Fruit fly (Drosophila melanogaster) whole organism, embryonic: ENCODE measurements around the gene CG1143.

Source experiments
- Atf3 ChIP-seq: fragments of 200-800 bp; sonication (Bioruptor generic); optimal IDR thresholded peaks from 3 replicates; lab custom pipeline; 2016; ENCODE audit warnings: missing biosample characterization, missing genetic modification characterization
- Bdp1 ChIP-seq: fragments of 200-800 bp; sonication (Bioruptor generic); optimal IDR thresholded peaks from 3 replicates; lab custom pipeline; 2016; ENCODE audit warnings: missing biosample characterization, missing genetic modification characterization
- Bgb ChIP-seq: fragments of 200-800 bp; sonication (Bioruptor generic); IDR thresholded peaks from 2 replicates; pipeline ENCODE4 v1.3.6; 2022; ENCODE audit warnings: missing biosample characterization, missing genetic modification characterization; ENCODE audit not compliant: partially characterized antibody
- CG10565 ChIP-seq: fragments of 200-800 bp; sonication (Bioruptor generic); optimal IDR thresholded peaks from 3 replicates; lab custom pipeline; 2016; ENCODE audit warnings: missing biosample characterization, mild to moderate bottlenecking, missing genetic modification characterization
- CG10959 ChIP-seq: fragments of 200-800 bp; sonication (Bioruptor generic); IDR thresholded peaks from 2 replicates; pipeline ENCODE4 v1.3.6; 2022; ENCODE audit warnings: missing biosample characterization, missing genetic modification characterization
- CG11504 ChIP-seq: fragments of 200-800 bp; sonication (Bioruptor generic); optimal IDR thresholded peaks from 3 replicates; lab custom pipeline; 2019; ENCODE audit warnings: missing biosample characterization, mild to moderate bottlenecking, missing genetic modification characterization, moderate library complexity
- CG12236 ChIP-seq: fragments of 200-800 bp; sonication (Bioruptor generic); optimal IDR thresholded peaks from 2 replicates; lab custom pipeline; 2016; ENCODE audit warnings: missing biosample characterization, missing genetic modification characterization
- CG14014 ChIP-seq: fragments of 200-800 bp; sonication (Bioruptor generic); IDR thresholded peaks from 2 replicates; pipeline ENCODE4 v1.3.6; 2022; ENCODE audit warnings: missing biosample characterization, missing genetic modification characterization
- CG18764 ChIP-seq: fragments of 200-800 bp; sonication (Bioruptor generic); optimal IDR thresholded peaks from 3 replicates; lab custom pipeline; 2016; ENCODE audit warnings: missing biosample characterization, missing genetic modification characterization
- CG2116 ChIP-seq: fragments of 200-800 bp; sonication (Bioruptor generic); optimal IDR thresholded peaks from 3 replicates; lab custom pipeline; 2018; ENCODE audit warnings: missing biosample characterization, mild to moderate bottlenecking, missing genetic modification characterization
- CG42726 ChIP-seq: fragments of 200-800 bp; sonication (Bioruptor generic); IDR thresholded peaks from 2 replicates; pipeline ENCODE4 v1.3.6; 2022; ENCODE audit warnings: missing biosample characterization, missing genetic modification characterization; ENCODE audit not compliant: partially characterized antibody
- CG4424 ChIP-seq: fragments of 200-800 bp; sonication (Bioruptor generic); optimal IDR thresholded peaks from 3 replicates; lab custom pipeline; 2016; ENCODE audit warnings: missing biosample characterization, missing genetic modification characterization
- CG4617 ChIP-seq: fragments of 200-800 bp; sonication (Bioruptor generic); optimal IDR thresholded peaks from 3 replicates; lab custom pipeline; 2016; ENCODE audit warnings: missing biosample characterization, missing genetic modification characterization, borderline replicate concordance
- CG4820 ChIP-seq: fragments of 200-800 bp; sonication (Bioruptor generic); optimal IDR thresholded peaks from 3 replicates; lab custom pipeline; 2016; ENCODE audit warnings: missing biosample characterization, missing genetic modification characterization
- CG6683 ChIP-seq: fragments of 200-800 bp; sonication (Bioruptor generic); optimal IDR thresholded peaks from 2 replicates; lab custom pipeline; 2017; ENCODE audit warnings: missing biosample characterization, mild to moderate bottlenecking, missing genetic modification characterization, missing genetic modification reagents
- CG7786 ChIP-seq: fragments of 200-800 bp; sonication (Bioruptor generic); optimal IDR thresholded peaks from 2 replicates; lab custom pipeline; 2016; ENCODE audit warnings: missing biosample characterization, missing genetic modification characterization
- CG8924 ChIP-seq: fragments of 200-800 bp; optimal IDR thresholded peaks from 3 replicates; lab custom pipeline; 2019; ENCODE audit warnings: missing biosample characterization, mild to moderate bottlenecking, missing genetic modification characterization, moderate library complexity
- CTCF ChIP-seq: fragments of 200-800 bp; sonication (Bioruptor generic); optimal IDR thresholded peaks from 2 replicates; lab custom pipeline; 2017; ENCODE audit warnings: missing biosample characterization, mild to moderate bottlenecking, missing genetic modification characterization, moderate library complexity
- Chrac-16 ChIP-seq: fragments of 200-800 bp; sonication (Bioruptor generic); optimal IDR thresholded peaks from 3 replicates; lab custom pipeline; 2016; ENCODE audit warnings: missing biosample characterization, missing genetic modification characterization
- Dbx ChIP-seq: fragments of 200-800 bp; sonication (Bioruptor generic); IDR thresholded peaks from 3 replicates; pipeline ENCODE4 v1.3.6; 2022; ENCODE audit warnings: missing biosample characterization, missing genetic modification characterization
- Dll ChIP-seq: fragments of 200-800 bp; sonication (Bioruptor generic); IDR thresholded peaks from 4 replicates; pipeline ENCODE4 v1.3.6; 2022; ENCODE audit warnings: missing biosample characterization, missing genetic modification characterization; ENCODE audit not compliant: partially characterized antibody
- E2f1 ChIP-seq: fragments of 200-800 bp; sonication (Bioruptor generic); IDR thresholded peaks from 2 replicates; pipeline ENCODE4 v1.3.6; 2022; ENCODE audit warnings: missing biosample characterization, missing genetic modification characterization
- E2f2 ChIP-seq: fragments of 200-800 bp; sonication (Bioruptor generic); IDR thresholded peaks from 2 replicates; pipeline ENCODE4 v1.3.6; 2022; ENCODE audit warnings: missing biosample characterization, missing genetic modification characterization
- Ets97D ChIP-seq: fragments of 200-800 bp; sonication (Bioruptor generic); optimal IDR thresholded peaks from 3 replicates; lab custom pipeline; 2016; ENCODE audit warnings: missing biosample characterization, missing genetic modification characterization
- Gug ChIP-seq: fragments of 200-800 bp; sonication (Bioruptor generic); IDR thresholded peaks from 4 replicates; pipeline ENCODE4 v1.3.6; 2022; ENCODE audit warnings: missing biosample characterization, missing genetic modification characterization
- HLH54F ChIP-seq: fragments of 200-800 bp; sonication (Bioruptor generic); optimal IDR thresholded peaks from 3 replicates; lab custom pipeline; 2016; ENCODE audit warnings: missing biosample characterization, missing genetic modification characterization
- Hr78 ChIP-seq, 2 experiments: fragments of 200-800 bp in 1 of 2; fragments of >200 bp in 1 of 2; sonication (Bioruptor generic) in 1 of 2; optimal IDR thresholded peaks; 2 replicates each; lab custom pipeline; 2017 to 2019; ENCODE audit warnings: missing biosample characterization in 2 of 2, missing genetic modification characterization in 2 of 2, mild to moderate bottlenecking in 1 of 2, moderate library complexity in 1 of 2
- Lim3 ChIP-seq: fragments of 200-800 bp; sonication (Bioruptor generic); IDR thresholded peaks from 2 replicates; pipeline ENCODE4 v1.3.6; 2022; ENCODE audit warnings: missing biosample characterization, missing genetic modification characterization
- MBD-R2 ChIP-seq: fragments of 200-800 bp; sonication (Bioruptor generic); IDR thresholded peaks from 2 replicates; pipeline ENCODE4 v1.3.6; 2022; ENCODE audit warnings: missing biosample characterization, missing genetic modification characterization
- Mes4 ChIP-seq: fragments of 200-800 bp; sonication (Bioruptor generic); optimal IDR thresholded peaks from 2 replicates; lab custom pipeline; 2016; ENCODE audit warnings: missing biosample characterization, missing genetic modification characterization
- Mrtf ChIP-seq: fragments of 200-800 bp; sonication (Bioruptor generic); IDR thresholded peaks from 3 replicates; pipeline ENCODE4 v1.3.6; 2022; ENCODE audit warnings: missing biosample characterization, missing genetic modification characterization
- Myb ChIP-seq: fragments of 200-800 bp; sonication (Bioruptor generic); optimal IDR thresholded peaks from 2 replicates; lab custom pipeline; 2016; ENCODE audit warnings: missing biosample characterization, missing genetic modification characterization
- Neu2 ChIP-seq: fragments of 200-800 bp; sonication (Bioruptor generic); optimal IDR thresholded peaks from 3 replicates; lab custom pipeline; 2016; ENCODE audit warnings: missing biosample characterization, missing genetic modification characterization, borderline replicate concordance
- Optix ChIP-seq: fragments of 200-800 bp; sonication (Bioruptor generic); IDR thresholded peaks from 3 replicates; pipeline ENCODE4 v1.3.6; 2022; ENCODE audit warnings: missing biosample characterization, missing genetic modification characterization
- Ptx1 ChIP-seq: fragments of 200-800 bp; sonication (Bioruptor generic); IDR thresholded peaks from 2 replicates; pipeline ENCODE4 v1.3.6; 2022; ENCODE audit warnings: missing biosample characterization, missing genetic modification characterization
- Taf1 ChIP-seq: fragments of 200-800 bp; sonication (Bioruptor generic); IDR thresholded peaks from 2 replicates; pipeline ENCODE4 v1.3.6; 2022; ENCODE audit warnings: missing biosample characterization, missing genetic modification characterization
- Xbp1 ChIP-seq: fragments of 200-800 bp; sonication (Bioruptor generic); optimal IDR thresholded peaks from 3 replicates; lab custom pipeline; 2016; ENCODE audit warnings: missing biosample characterization, mild to moderate bottlenecking, missing genetic modification characterization
- amos ChIP-seq: fragments of 200-800 bp; sonication (Bioruptor generic); IDR thresholded peaks from 2 replicates; pipeline ENCODE4 v1.3.6; 2022; ENCODE audit warnings: missing biosample characterization, missing genetic modification characterization; ENCODE audit not compliant: partially characterized antibody
- bbx ChIP-seq: fragments of 200-800 bp; sonication (Bioruptor generic); IDR thresholded peaks from 2 replicates; pipeline ENCODE4 v1.3.6; 2022; ENCODE audit warnings: missing biosample characterization, missing genetic modification characterization; ENCODE audit not compliant: partially characterized antibody
- cad ChIP-seq: fragments of >200 bp; optimal IDR thresholded peaks from 2 replicates; lab custom pipeline; 2017; ENCODE audit warnings: missing biosample characterization, missing genetic modification characterization
- cg ChIP-seq: fragments of 200-800 bp; sonication (Bioruptor generic); optimal IDR thresholded peaks from 3 replicates; lab custom pipeline; 2019; ENCODE audit warnings: missing biosample characterization, mild to moderate bottlenecking, missing genetic modification characterization, moderate library complexity
- crp ChIP-seq, 2 experiments: fragments of 200-800 bp; sonication (Bioruptor generic); optimal IDR thresholded peaks; 2 replicates in 1 of 2; 3 replicates in 1 of 2; lab custom pipeline; 2017; ENCODE audit warnings: missing biosample characterization in 2 of 2, missing genetic modification characterization in 2 of 2, mild to moderate bottlenecking in 1 of 2, moderate library complexity in 1 of 2
- exex ChIP-seq: fragments of 200-800 bp; sonication (Bioruptor generic); optimal IDR thresholded peaks from 4 replicates; lab custom pipeline; 2018; ENCODE audit warnings: missing biosample characterization, mild to moderate bottlenecking, missing genetic modification characterization, moderate library complexity
- ham ChIP-seq: fragments of 200-800 bp; sonication (Bioruptor generic); IDR thresholded peaks from 2 replicates; pipeline ENCODE4 v1.3.6; 2022; ENCODE audit warnings: missing biosample characterization, missing genetic modification characterization
- ind ChIP-seq: fragments of 200-800 bp; sonication (Bioruptor generic); optimal IDR thresholded peaks from 3 replicates; lab custom pipeline; 2016; ENCODE audit warnings: missing biosample characterization, missing genetic modification characterization
- kah ChIP-seq: fragments of 200-800 bp; sonication (Bioruptor generic); optimal IDR thresholded peaks from 2 replicates; lab custom pipeline; 2018; ENCODE audit warnings: missing biosample characterization, mild to moderate bottlenecking, missing genetic modification characterization
- sna ChIP-seq: fragments of 200-800 bp; sonication (Bioruptor generic); IDR thresholded peaks from 2 replicates; pipeline ENCODE4 v1.3.6; 2022; ENCODE audit warnings: missing biosample characterization, missing genetic modification characterization; ENCODE audit not compliant: partially characterized antibody
- so ChIP-seq: fragments of 200-800 bp; sonication (Bioruptor generic); IDR thresholded peaks from 3 replicates; pipeline ENCODE4 v1.3.6; 2022; ENCODE audit warnings: missing biosample characterization, missing genetic modification characterization
- sqz ChIP-seq: fragments of 200-800 bp; sonication (Bioruptor generic); optimal IDR thresholded peaks from 3 replicates; lab custom pipeline; 2018; ENCODE audit warnings: missing biosample characterization, mild to moderate bottlenecking, missing genetic modification characterization
- ssp ChIP-seq: fragments of 200-800 bp; sonication (Bioruptor generic); IDR thresholded peaks from 2 replicates; pipeline ENCODE4 v1.3.6; 2022; ENCODE audit warnings: missing biosample characterization, missing genetic modification characterization
- stc ChIP-seq: fragments of 200-800 bp; sonication (Bioruptor generic); IDR thresholded peaks from 2 replicates; pipeline ENCODE4 v1.3.6; 2022; ENCODE audit warnings: missing biosample characterization, missing genetic modification characterization
- stwl ChIP-seq: fragments of 200-800 bp; sonication (Bioruptor generic); optimal IDR thresholded peaks from 3 replicates; lab custom pipeline; 2018; ENCODE audit warnings: missing biosample characterization, mild to moderate bottlenecking, missing genetic modification characterization, moderate library complexity
- tll ChIP-seq, 2 experiments: fragments of 200-800 bp in 1 of 2; fragments of >200 bp in 1 of 2; sonication (Bioruptor generic) in 1 of 2; optimal IDR thresholded peaks; 2 replicates each; lab custom pipeline; 2017 to 2019; ENCODE audit warnings: missing biosample characterization in 2 of 2, missing genetic modification characterization in 2 of 2, mild to moderate bottlenecking in 1 of 2, moderate library complexity in 1 of 2

Gene CG1143

DNA sequence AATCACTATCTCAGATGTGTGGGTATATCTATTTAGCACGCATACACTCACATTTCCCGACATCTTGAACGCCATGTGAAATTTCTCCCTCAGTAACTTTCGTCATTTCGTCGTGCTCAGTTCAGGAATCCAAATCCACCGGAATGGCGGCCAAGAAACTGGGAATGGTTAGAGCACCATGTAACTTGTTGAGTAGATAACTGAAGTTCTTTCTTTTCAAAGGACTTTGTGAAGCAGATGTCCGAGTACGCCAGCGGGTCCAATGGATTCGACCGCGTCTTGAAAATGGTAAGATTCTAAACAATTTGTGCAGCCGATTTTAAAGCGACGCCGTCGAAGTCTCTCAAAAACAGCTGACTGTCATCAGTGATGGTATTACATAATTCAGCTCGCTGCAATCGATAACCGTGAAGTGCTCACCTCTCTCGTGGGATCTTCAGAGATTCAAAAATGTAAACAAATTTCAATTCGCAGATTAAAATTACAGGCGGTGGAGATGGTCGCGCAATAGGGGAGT lies 45.9 kb upstream of the CG1143 start, which contains the start of the genes CG16985 and CG12182 (continued):
- TF ChIP-seq Chrac-16 (GFP tag; lab: Kevin White, UChicago), result no peak
- no peak for TF ChIP-seq CG4424 (GFP tag; lab: Kevin White, UChicago)
- no peak for TF ChIP-seq HLH54F (GFP tag; lab: Kevin White, UChicago)
- TF ChIP-seq CG4617, result no peak
- TF ChIP-seq cg, result peak; percentile 57
- TF ChIP-seq Bgb (GFP tag; lab: Robert Waterston, UW), result peak; percentile 44
- no peak for TF ChIP-seq stc (GFP tag; lab: Robert Waterston, UW)
- no peak for TF ChIP-seq Mes4 (GFP tag; lab: Kevin White, UChicago)
- no peak for TF ChIP-seq Bdp1 (GFP tag; lab: Kevin White, UChicago)
- TF ChIP-seq exex (tag; lab: Kevin White, UChicago), result no peak
- TF ChIP-seq CG2116, result peak; percentile 62
- TF ChIP-seq CG14014 (GFP tag; lab: Robert Waterston, UW), result no peak
- TF ChIP-seq sna (GFP tag; lab: Robert Waterston, UW), result 0 out of 2 replicates have a peak, but pooled peaks have one; percentile 47
- no peak for TF ChIP-seq CG8924
- TF ChIP-seq CG4820 (GFP tag; lab: Kevin White, UChicago), result no peak
- no peak for TF ChIP-seq E2f1 (GFP tag; lab: Robert Waterston, UW)
- no peak for TF ChIP-seq CG18764 (GFP tag; lab: Kevin White, UChicago)
- no peak for TF ChIP-seq CG11504 (tag; lab: Kevin White, UChicago)
- no peak for TF ChIP-seq CG6683 (GFP tag; lab: Kevin White, UChicago)
- TF ChIP-seq ham, result no peak
- no peak for TF ChIP-seq Lim3 (GFP tag; lab: Robert Waterston, UW)
- TF ChIP-seq cad (GFP tag; lab: Kevin White, UChicago), result no peak
- TF ChIP-seq Atf3, result no peak
- no peak for TF ChIP-seq Neu2 (GFP tag; lab: Kevin White, UChicago)
- TF ChIP-seq stwl, result peak; percentile 10
- peak; percentile 48 for TF ChIP-seq amos (GFP tag; lab: Robert Waterston, UW)
- no peak for TF ChIP-seq Xbp1 (GFP tag; lab: Kevin White, UChicago)
- no peak for TF ChIP-seq CG42726
- no peak for TF ChIP-seq ind (GFP tag; lab: Kevin White, UChicago)
- no peak for TF ChIP-seq Hr78 (GFP tag; optimal IDR thresholded peaks at IDR 0.05; lab: Kevin White, UChicago)
- no peak for TF ChIP-seq tll (GFP tag; optimal IDR thresholded peaks at IDR 0.05; lab: Kevin White, UChicago)
- no peak for TF ChIP-seq CG10565
- TF ChIP-seq Dll (GFP tag; lab: Robert Waterston, UW), result peak; percentile 43; the same call in 1 of the 4 replicates
- TF ChIP-seq Gug (GFP tag; lab: Robert Waterston, UW), result no peak
- no peak for TF ChIP-seq Ets97D (GFP tag; lab: Kevin White, UChicago)
- no peak for TF ChIP-seq so (GFP tag; lab: Robert Waterston, UW)
- TF ChIP-seq Optix (GFP tag; lab: Robert Waterston, UW), result no peak
- no peak for TF ChIP-seq Mrtf (GFP tag; lab: Robert Waterston, UW)
- no peak for TF ChIP-seq CG10959 (GFP tag; lab: Robert Waterston, UW)
- TF ChIP-seq CG7786 (GFP tag; lab: Kevin White, UChicago), result peak; percentile 17

DNA sequence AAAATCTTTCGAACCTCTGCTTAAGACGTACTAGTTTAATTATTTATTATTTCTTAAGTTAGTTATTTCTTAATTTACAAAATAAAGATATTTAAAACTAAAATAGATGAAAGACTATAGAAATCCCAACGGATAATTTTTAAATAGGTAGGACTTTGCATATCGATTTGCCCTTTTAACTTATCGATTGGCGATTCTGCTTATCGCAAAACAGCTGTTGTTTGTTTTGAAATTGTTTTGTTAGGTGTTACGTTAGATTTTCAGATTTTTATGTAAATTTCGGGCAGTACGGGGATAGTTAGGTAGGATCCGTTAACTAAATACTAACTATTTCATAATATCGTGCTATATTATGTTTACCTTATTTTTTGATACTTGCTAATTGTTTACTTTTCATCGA lies 45.0 kb upstream of the CG1143 start, which contains the start of gene CG16986:
Gene CG16986 (plus strand): TSS at position 188 of the 400 bp plus-strand sequence.
- TF ChIP-seq Dbx (GFP tag; lab: Robert Waterston, UW) (no peak), Taf1 (GFP tag; lab: Robert Waterston, UW) (no peak), sqz (GFP tag; lab: Kevin White, UChicago) (no peak), kah (GFP tag; lab: Kevin White, UChicago) (no peak), CTCF (GFP tag; lab: Kevin White, UChicago) (no peak), ssp (GFP tag; lab: Robert Waterston, UW) (no peak), Myb (peak; percentile 38), Ptx1 (no peak), MBD-R2 (GFP tag; lab: Robert Waterston, UW) (peak; percentile 45; the same call in 1 of the 2 replicates), CG12236 (GFP tag; lab: Kevin White, UChicago) (no peak), bbx (GFP tag; lab: Robert Waterston, UW) (0 out of 2 replicates have a peak, but pooled peaks have one; percentile 49), E2f2 (GFP tag; lab: Robert Waterston, UW) (peak; percentile 31; the same call in 1 of the 2 replicates), crp (GFP tag; optimal IDR thresholded peaks at IDR 0.05; lab: Kevin White, UChicago) (peak in 1 of 2 experiments; percentile 82)
